Worm (Caenorhabditis elegans) whole organism, mixed stage, embryonic: ENCODE data around the gene F54G2.1.

ENCODE experiments used
- bed-3 ChIP-seq: fragments of 200-800 bp; sonication (Bioruptor generic); optimal IDR thresholded peaks from 3 replicates; lab custom pipeline; 2018; ENCODE audit warnings: mild to moderate bottlenecking, missing genetic modification characterization, moderate library complexity, missing compliant biosample characterization
- ceh-43 ChIP-seq: fragments of 200-800 bp; sonication (Bioruptor generic); optimal IDR thresholded peaks from 2 replicates; lab custom pipeline; 2018; ENCODE audit warnings: mild to moderate bottlenecking, missing genetic modification characterization, moderate library complexity, missing compliant biosample characterization
- drap-1 ChIP-seq: fragments of 200-800 bp; sonication (Bioruptor generic); optimal IDR thresholded peaks from 3 replicates; lab custom pipeline; 2018; ENCODE audit warnings: mild to moderate bottlenecking, missing genetic modification characterization, missing compliant biosample characterization
- elt-1 ChIP-seq: sonication (generic microtip); optimal IDR thresholded peaks from 2 replicates; lab custom pipeline; 2017; ENCODE audit warnings: missing genetic modification characterization, mild to moderate bottlenecking, missing compliant biosample characterization, antibody characterized with exemption, moderate library complexity, borderline replicate concordance; ENCODE audit not compliant: insufficient read depth
- elt-3 ChIP-seq: fragments of 150-350 bp; optimal IDR thresholded peaks from 2 replicates; lab custom pipeline; 2014; ENCODE audit warnings: missing biosample characterization, missing genetic modification characterization
- lin-13 ChIP-seq: fragments of 150-350 bp; optimal IDR thresholded peaks from 2 replicates; lab custom pipeline; 2014; ENCODE audit warnings: missing biosample characterization, missing genetic modification characterization
- nhr-237 ChIP-seq: fragments of 150-350 bp; optimal IDR thresholded peaks from 2 replicates; lab custom pipeline; 2014; ENCODE audit warnings: missing biosample characterization, missing genetic modification characterization
- pha-4 ChIP-seq: fragments of 150-350 bp; optimal IDR thresholded peaks from 2 replicates; lab custom pipeline; 2018; ENCODE audit warnings: missing biosample characterization, missing genetic modification reagents, missing genetic modification characterization
- sem-2 ChIP-seq: fragments of 200-800 bp; sonication (Bioruptor generic); optimal IDR thresholded peaks from 2 replicates; lab custom pipeline; 2018; ENCODE audit warnings: mild to moderate bottlenecking, missing genetic modification characterization, missing compliant biosample characterization
- snpc-4 ChIP-seq: fragments of 150-350 bp; optimal IDR thresholded peaks from 2 replicates; lab custom pipeline; 2014; ENCODE audit warnings: missing biosample characterization, missing genetic modification characterization
- unc-62 ChIP-seq: fragments of 150-350 bp; optimal IDR thresholded peaks from 2 replicates; lab custom pipeline; 2014; ENCODE audit warnings: missing biosample characterization, missing genetic modification reagents, missing genetic modification characterization
- ztf-11 ChIP-seq: fragments of 150-350 bp; optimal IDR thresholded peaks from 2 replicates; lab custom pipeline; 2014; ENCODE audit warnings: missing biosample characterization, missing genetic modification characterization

DNA sequence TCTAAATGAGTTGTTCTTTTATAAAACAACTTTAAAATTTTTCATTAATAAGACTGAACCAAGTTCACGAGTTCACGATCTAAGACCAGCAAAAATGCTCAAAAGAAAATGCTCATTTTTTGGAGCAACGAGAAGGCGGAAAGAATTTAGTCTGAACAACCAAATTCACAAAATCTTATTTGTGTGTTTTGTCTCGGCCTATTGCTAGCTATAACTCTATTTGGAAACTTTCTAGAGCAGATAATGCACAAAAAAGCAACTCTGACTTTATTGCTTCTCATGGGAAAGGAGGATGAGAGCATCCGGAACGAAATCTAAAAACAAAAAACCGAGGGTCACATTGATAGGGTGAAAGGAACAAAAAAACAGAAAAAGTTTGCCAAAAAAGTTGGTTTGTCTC lies 23.6 kb downstream of the F54G2.1 start:
- TF ChIP-seq snpc-4 (tag; lab: Kevin White, UChicago): no peak
- no peak for TF ChIP-seq elt-1
- no peak for TF ChIP-seq sem-2 (GFP tag; lab: Kevin White, UChicago)
- TF ChIP-seq nhr-237 (tag; lab: Kevin White, UChicago): no peak
- TF ChIP-seq pha-4 (tag; lab: Kevin White, UChicago): no peak
- TF ChIP-seq elt-3 (tag; lab: Kevin White, UChicago): no peak
- TF ChIP-seq unc-62 (GFP tag; lab: Kevin White, UChicago): no peak
- TF ChIP-seq bed-3 (GFP tag; lab: Kevin White, UChicago): no peak
- no peak for TF ChIP-seq ceh-43 (GFP tag; lab: Kevin White, UChicago)
- TF ChIP-seq ztf-11: no peak
- no peak for TF ChIP-seq lin-13 (tag; lab: Kevin White, UChicago)
- no peak for TF ChIP-seq drap-1
